Fruit fly (Drosophila melanogaster) whole organism, adult: Measurements from ENCODE around the gene CG31869.

Source experiments
- CG12768 ChIP-seq: fragments of 200-800 bp; sonication (Bioruptor generic); optimal IDR thresholded peaks from 2 replicates; lab custom pipeline; 2017; ENCODE audit warnings: missing biosample characterization, missing genetic modification characterization, mild to moderate bottlenecking, moderate library complexity, missing genetic modification reagents
- CG14711 ChIP-seq: fragments of 200-800 bp; sonication (Bioruptor generic); optimal IDR thresholded peaks from 2 replicates; lab custom pipeline; 2018; ENCODE audit warnings: missing biosample characterization, mild to moderate bottlenecking, missing genetic modification characterization, moderate library complexity
- CG33017 ChIP-seq: fragments of 200-800 bp; sonication (Bioruptor generic); optimal IDR thresholded peaks from 2 replicates; lab custom pipeline; 2018; ENCODE audit warnings: missing biosample characterization, mild to moderate bottlenecking, missing genetic modification characterization, moderate library complexity
- Clk ChIP-seq: fragments of 200-800 bp; sonication (Bioruptor generic); optimal IDR thresholded peaks from 2 replicates; lab custom pipeline; 2017; ENCODE audit warnings: missing biosample characterization, missing genetic modification characterization
- Crg-1 ChIP-seq: fragments of 200-800 bp; sonication (Bioruptor generic); optimal IDR thresholded peaks from 2 replicates; lab custom pipeline; 2016; ENCODE audit warnings: missing biosample characterization, missing genetic modification characterization
- Hr96 ChIP-seq: fragments of 200-800 bp; sonication (Bioruptor generic); optimal IDR thresholded peaks from 2 replicates; lab custom pipeline; 2016; ENCODE audit warnings: missing biosample characterization, missing genetic modification characterization
- bab1 ChIP-seq: fragments of 200-800 bp; sonication (Bioruptor generic); optimal IDR thresholded peaks from 3 replicates; lab custom pipeline; 2019; ENCODE audit warnings: missing biosample characterization, mild to moderate bottlenecking, missing genetic modification characterization, moderate library complexity
- cic ChIP-seq: fragments of 200-800 bp; sonication (Bioruptor generic); optimal IDR thresholded peaks from 2 replicates; lab custom pipeline; 2017; ENCODE audit warnings: missing biosample characterization, mild to moderate bottlenecking, missing genetic modification characterization, moderate library complexity
- cnc ChIP-seq, 2 experiments: fragments of >200 bp; optimal IDR thresholded peaks; 2 replicates each; lab custom pipeline; 2017
- kay ChIP-seq: fragments of 200-800 bp; sonication (Bioruptor generic); peaks from one replicate; lab custom pipeline; 2016; ENCODE audit warnings: missing biosample characterization, missing genetic modification characterization, borderline replicate concordance
- pad ChIP-seq: fragments of 200-800 bp; sonication (Bioruptor generic); optimal IDR thresholded peaks from 3 replicates; lab custom pipeline; 2017; ENCODE audit warnings: missing biosample characterization, missing genetic modification characterization, mild to moderate bottlenecking, moderate library complexity, missing genetic modification reagents
- tj ChIP-seq: fragments of 200-800 bp; sonication (Bioruptor generic); optimal IDR thresholded peaks from 3 replicates; lab custom pipeline; 2017; ENCODE audit warnings: missing biosample characterization, mild to moderate bottlenecking, missing genetic modification characterization, moderate library complexity
- toe ChIP-seq: fragments of 200-800 bp; sonication (Bioruptor generic); optimal IDR thresholded peaks from 2 replicates; lab custom pipeline; 2016; ENCODE audit warnings: missing biosample characterization, missing genetic modification characterization

dm6 chr2L:10728751-10729150 lies 72.2 kb downstream of the CG31869 start, which contains the start of gene CG6443:
- TF ChIP-seq CG14711 (tag; lab: Kevin White, UChicago) (no peak), kay (GFP tag; lab: Kevin White, UChicago) (no peak), CG33017 (tag; lab: Kevin White, UChicago) (no peak), CG12768 (GFP tag; lab: Kevin White, UChicago) (no peak), toe (no peak), Crg-1 (GFP tag; lab: Kevin White, UChicago) (no peak), pad (no peak), bab1 (peak; percentile 22), Clk (no peak), cnc (optimal IDR thresholded peaks at IDR 0.05; lab: Kevin White, UChicago) (no peak), tj (GFP tag; lab: Kevin White, UChicago) (no peak), Hr96 (GFP tag; lab: Kevin White, UChicago) (no peak), cic (GFP tag; lab: Kevin White, UChicago) (no peak)
